Worm (Caenorhabditis elegans) whole organism, mixed stage, embryonic: ENCODE measurements around the gene nsph-1.1.

Experiments used
- bed-3 ChIP-seq: fragments of 200-800 bp; sonication (Bioruptor generic); optimal IDR thresholded peaks from 3 replicates; lab custom pipeline; 2018; ENCODE audit warnings: mild to moderate bottlenecking, missing genetic modification characterization, moderate library complexity, missing compliant biosample characterization
- ces-1 ChIP-seq: fragments of 150-350 bp; optimal IDR thresholded peaks from 2 replicates; lab custom pipeline; 2014; ENCODE audit warnings: missing biosample characterization, missing genetic modification reagents, missing genetic modification characterization
- drap-1 ChIP-seq: fragments of 200-800 bp; sonication (Bioruptor generic); optimal IDR thresholded peaks from 3 replicates; lab custom pipeline; 2018; ENCODE audit warnings: mild to moderate bottlenecking, missing genetic modification characterization, missing compliant biosample characterization
- lsy-2 ChIP-seq: fragments of 150-350 bp; optimal IDR thresholded peaks from 2 replicates; lab custom pipeline; 2014; ENCODE audit warnings: missing biosample characterization, missing genetic modification characterization
- mab-5 ChIP-seq: fragments of 150-350 bp; optimal IDR thresholded peaks from 2 replicates; lab custom pipeline; 2014; ENCODE audit warnings: missing biosample characterization, missing genetic modification characterization
- mep-1 ChIP-seq: fragments of 150-350 bp; optimal IDR thresholded peaks from 2 replicates; lab custom pipeline; 2017; ENCODE audit warnings: missing biosample characterization, missing genetic modification reagents, missing genetic modification characterization, inconsistent platforms
- pha-4 ChIP-seq: fragments of 150-350 bp; optimal IDR thresholded peaks from 2 replicates; lab custom pipeline; 2018; ENCODE audit warnings: missing biosample characterization, missing genetic modification reagents, missing genetic modification characterization
- unc-62 ChIP-seq: fragments of 150-350 bp; optimal IDR thresholded peaks from 2 replicates; lab custom pipeline; 2014; ENCODE audit warnings: missing biosample characterization, missing genetic modification reagents, missing genetic modification characterization

DNA sequence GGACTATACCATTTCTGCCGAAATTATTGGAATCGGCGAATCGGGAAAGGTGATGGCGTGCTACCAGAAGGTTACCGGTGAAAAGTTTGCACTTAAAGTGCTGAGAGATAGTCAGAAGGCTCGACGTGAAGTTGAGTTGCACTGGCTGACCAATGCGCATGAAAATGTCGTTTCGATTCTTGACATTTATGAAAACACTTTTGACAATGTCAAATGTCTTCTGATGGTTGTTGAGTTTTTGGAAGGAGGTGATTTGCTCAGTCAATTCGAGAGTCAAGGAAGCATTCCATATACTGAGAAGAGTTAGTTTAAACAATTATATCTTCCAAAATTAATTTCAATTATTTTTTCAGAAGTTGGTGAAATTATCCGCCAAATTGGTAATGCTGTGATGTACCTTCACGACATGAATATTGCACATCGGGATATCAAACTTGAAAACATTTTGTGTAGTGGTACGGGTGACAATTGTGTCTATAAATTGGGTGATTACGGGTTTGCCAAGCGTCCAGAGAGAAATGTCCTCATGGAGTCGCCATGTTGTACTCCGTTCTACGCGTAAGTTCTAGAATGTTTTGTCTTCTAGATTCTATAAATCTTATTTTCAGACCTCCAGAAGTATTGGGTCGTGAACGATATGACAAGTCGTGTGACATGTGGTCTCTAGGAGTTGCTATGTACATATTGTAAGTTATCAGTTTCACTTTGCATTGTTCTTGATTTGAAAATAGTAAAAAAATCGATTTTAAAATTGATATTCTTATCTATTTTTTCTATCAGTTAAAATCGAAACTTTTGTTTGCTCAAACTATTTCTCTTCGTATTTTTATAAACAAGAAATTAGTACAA lies 20.9 kb upstream of the nsph-1.1 start:
- TF ChIP-seq mab-5 (tag; lab: Kevin White, UChicago) (no peak), pha-4 (tag; lab: Kevin White, UChicago) (no peak), mep-1 (no peak), drap-1 (GFP tag; lab: Kevin White, UChicago) (no peak), ces-1 (GFP tag; lab: Kevin White, UChicago) (no peak), lsy-2 (tag; lab: Kevin White, UChicago) (no peak), unc-62 (GFP tag; lab: Kevin White, UChicago) (no peak), bed-3 (GFP tag; lab: Kevin White, UChicago) (no peak)
